Fruit fly (Drosophila melanogaster): ENCODE data around the gene CG32161.

- TF ChIP-seq CrebA (GFP tag; optimal IDR thresholded peaks at IDR 0.05; ENCODE audit: borderline replicate concordance) (no peak), fru (GFP tag; optimal IDR thresholded peaks at IDR 0.05) (no peak)
These were observed 29.5 kb downstream of the CG32161 start for dm6 chr3L:16875484-16875883.
